Worm (Caenorhabditis elegans) whole organism, late embryonic: Measurements from ENCODE around the gene srj-11.

Source experiments
- F13H6.1 ChIP-seq: sonication (generic microtip); optimal IDR thresholded peaks from 2 replicates; lab custom pipeline; 2016; ENCODE audit warnings: missing genetic modification characterization, missing compliant biosample characterization
- K02D7.2 ChIP-seq: sonication (generic microtip); optimal IDR thresholded peaks from 2 replicates; lab custom pipeline; 2017; ENCODE audit warnings: mild to moderate bottlenecking, missing genetic modification characterization, missing compliant biosample characterization
- T23F11.4 ChIP-seq: fragments of 200-800 bp; sonication (Bioruptor generic); optimal IDR thresholded peaks from 2 replicates; lab custom pipeline; 2018; ENCODE audit warnings: mild to moderate bottlenecking, missing genetic modification characterization, missing compliant biosample characterization
- ama-1 ChIP-seq: fragments of 150-350 bp; optimal IDR thresholded peaks from 2 replicates; lab custom pipeline; 2014
- ceh-14 ChIP-seq: sonication (generic microtip); optimal IDR thresholded peaks from 2 replicates; lab custom pipeline; 2016; ENCODE audit warnings: missing genotype, missing genetic modification characterization, missing compliant biosample characterization
- ceh-2 ChIP-seq: sonication (generic microtip); optimal IDR thresholded peaks from 2 replicates; lab custom pipeline; 2016; ENCODE audit warnings: missing genotype, missing genetic modification characterization, missing compliant biosample characterization
- ceh-24 ChIP-seq: sonication (generic microtip); optimal IDR thresholded peaks from 2 replicates; lab custom pipeline; 2016; ENCODE audit warnings: mild to moderate bottlenecking, missing genetic modification characterization, missing compliant biosample characterization
- ceh-30 ChIP-seq: fragments of 150-350 bp; optimal IDR thresholded peaks from 2 replicates; lab custom pipeline; 2014; ENCODE audit warnings: missing biosample characterization, missing genetic modification characterization
- ceh-31 ChIP-seq: sonication (generic microtip); optimal IDR thresholded peaks from 2 replicates; lab custom pipeline; 2016; ENCODE audit warnings: missing genetic modification characterization, missing compliant biosample characterization
- ceh-34 ChIP-seq: sonication (generic microtip); optimal IDR thresholded peaks from 2 replicates; lab custom pipeline; 2016; ENCODE audit warnings: mild to moderate bottlenecking, missing genetic modification characterization, missing compliant biosample characterization
- ceh-48 ChIP-seq: sonication (generic microtip); optimal IDR thresholded peaks from 2 replicates; lab custom pipeline; 2016; ENCODE audit warnings: missing genetic modification characterization, inconsistent platforms, missing compliant biosample characterization
- ceh-6 ChIP-seq: fragments of 200-800 bp; sonication (Bioruptor generic); optimal IDR thresholded peaks from 2 replicates; lab custom pipeline; 2018; ENCODE audit warnings: mild to moderate bottlenecking, missing genetic modification characterization, missing compliant biosample characterization
- ceh-9 ChIP-seq: sonication (generic microtip); optimal IDR thresholded peaks from 2 replicates; lab custom pipeline; 2016; ENCODE audit warnings: mild to moderate bottlenecking, missing genetic modification characterization, inconsistent platforms, missing compliant biosample characterization
- dmd-4 ChIP-seq: sonication (generic microtip); optimal IDR thresholded peaks from 2 replicates; lab custom pipeline; 2016; ENCODE audit warnings: borderline replicate concordance, missing genetic modification characterization, missing compliant biosample characterization
- elt-4 ChIP-seq: sonication (generic microtip); optimal IDR thresholded peaks from 2 replicates; lab custom pipeline; 2016; ENCODE audit warnings: missing genetic modification characterization, missing compliant biosample characterization
- eyg-1 ChIP-seq: sonication (generic microtip); optimal IDR thresholded peaks from 2 replicates; lab custom pipeline; 2016; ENCODE audit warnings: missing genotype, missing genetic modification characterization, missing compliant biosample characterization
- fkh-6 ChIP-seq: sonication (generic microtip); optimal IDR thresholded peaks from 2 replicates; lab custom pipeline; 2016; ENCODE audit warnings: missing genetic modification characterization, missing compliant biosample characterization
- gmeb-2 ChIP-seq: sonication (generic microtip); optimal IDR thresholded peaks from 2 replicates; lab custom pipeline; 2016; ENCODE audit warnings: missing genetic modification characterization, inconsistent platforms, missing compliant biosample characterization
- hlh-13 ChIP-seq: fragments of 200-800 bp; sonication (Bioruptor generic); optimal IDR thresholded peaks from 2 replicates; lab custom pipeline; 2018; ENCODE audit warnings: mild to moderate bottlenecking, missing genetic modification characterization, missing compliant biosample characterization
- hlh-30 ChIP-seq: sonication (generic microtip); optimal IDR thresholded peaks from 2 replicates; lab custom pipeline; 2017; ENCODE audit warnings: antibody characterized with exemption, missing genetic modification characterization, missing compliant biosample characterization; ENCODE audit not compliant: insufficient read depth
- hlh-6 ChIP-seq: sonication (generic microtip); optimal IDR thresholded peaks from 2 replicates; lab custom pipeline; 2016; ENCODE audit warnings: missing genotype, missing genetic modification characterization, missing compliant biosample characterization
- mec-3 ChIP-seq: sonication (generic microtip); optimal IDR thresholded peaks from 2 replicates; lab custom pipeline; 2016; ENCODE audit warnings: borderline replicate concordance, missing genetic modification characterization, missing compliant biosample characterization
- pag-3 ChIP-seq: sonication (generic microtip); optimal IDR thresholded peaks from 2 replicates; lab custom pipeline; 2016; ENCODE audit warnings: missing compliant biosample characterization, missing genetic modification characterization, borderline replicate concordance
- pha-2 ChIP-seq: sonication (generic microtip); optimal IDR thresholded peaks from 2 replicates; lab custom pipeline; 2017; ENCODE audit warnings: mild to moderate bottlenecking, missing genetic modification characterization, missing compliant biosample characterization
- pqm-1 ChIP-seq: sonication (generic microtip); optimal IDR thresholded peaks from 2 replicates; lab custom pipeline; 2016; ENCODE audit warnings: missing genetic modification characterization, missing compliant biosample characterization
- rnt-1 ChIP-seq: sonication (generic microtip); optimal IDR thresholded peaks from 2 replicates; lab custom pipeline; 2016; ENCODE audit warnings: missing genetic modification characterization, missing compliant biosample characterization
- sdc-2 ChIP-seq: sonication (generic microtip); optimal IDR thresholded peaks from 2 replicates; lab custom pipeline; 2016; ENCODE audit warnings: missing genotype, missing genetic modification characterization, missing compliant biosample characterization
- sox-2 ChIP-seq: fragments of 200-800 bp; sonication (Bioruptor generic); IDR thresholded peaks from 2 replicates; pipeline ENCODE4 v1.3.6; 2022; ENCODE audit warnings: missing genetic modification reagents, missing genetic modification characterization, missing compliant biosample characterization
- sox-4 ChIP-seq: sonication (generic microtip); optimal IDR thresholded peaks from 2 replicates; lab custom pipeline; 2017; ENCODE audit warnings: mild to moderate bottlenecking, missing genetic modification characterization, inconsistent platforms, missing compliant biosample characterization
- syd-9 ChIP-seq: sonication (generic microtip); optimal IDR thresholded peaks from 2 replicates; lab custom pipeline; 2016; ENCODE audit warnings: mild to moderate bottlenecking, missing genetic modification characterization, moderate library complexity, missing compliant biosample characterization
- tbx-2 ChIP-seq: sonication (generic microtip); optimal IDR thresholded peaks from 2 replicates; lab custom pipeline; 2016; ENCODE audit warnings: missing genetic modification characterization, missing compliant biosample characterization
- unc-3 ChIP-seq, 2 experiments: fragments of 200-800 bp in 1 of 2; sonication (Bioruptor generic) in 1 of 2; sonication (generic microtip) in 1 of 2; conservative IDR thresholded peaks in 1 of 2; optimal IDR thresholded peaks in 1 of 2; 2 replicates each; pipeline versions ENCODE4 v1.3.6 to Lab custom; 2016 to 2022; ENCODE audit warnings: missing compliant biosample characterization in 2 of 2, missing genetic modification characterization in 2 of 2, missing genetic modification reagents in 1 of 2
- unc-42 ChIP-seq: sonication (generic microtip); optimal IDR thresholded peaks from 2 replicates; lab custom pipeline; 2016; ENCODE audit warnings: missing genotype, missing genetic modification characterization, missing compliant biosample characterization
- unc-55 ChIP-seq: sonication (generic microtip); optimal IDR thresholded peaks from 2 replicates; lab custom pipeline; 2017; ENCODE audit warnings: missing biosample characterization, missing genetic modification reagents, missing genetic modification characterization
- unc-86 ChIP-seq: sonication (generic microtip); optimal IDR thresholded peaks from 2 replicates; lab custom pipeline; 2016; ENCODE audit warnings: missing genetic modification characterization, missing compliant biosample characterization
- ztf-16 ChIP-seq: sonication (generic microtip); optimal IDR thresholded peaks from 2 replicates; lab custom pipeline; 2017; ENCODE audit warnings: missing genetic modification characterization, missing compliant biosample characterization

Gene srj-11

ce11 chrV:3266189-3266588 lies 25.0 kb downstream of the srj-11 start, which contains the start of gene T28A11.17:
Gene T28A11.17 (minus strand): TSS chrV:3266289.
- TF ChIP-seq gmeb-2 (tag; lab: Kevin White, UChicago) (no peak), rnt-1 (tag; lab: Kevin White, UChicago) (no peak), unc-86 (tag; lab: Kevin White, UChicago) (no peak), unc-3 (GFP tag; conservative IDR thresholded peaks at IDR 0.05; lab: Robert Waterston, UW) (no peak), unc-3 (tag; optimal IDR thresholded peaks at IDR 0.05; lab: Kevin White, UChicago) (no peak), hlh-30 (tag; lab: Kevin White, UChicago) (no peak), ceh-48 (tag; lab: Kevin White, UChicago) (no peak), hlh-6 (tag; lab: Kevin White, UChicago) (no peak), tbx-2 (tag; lab: Kevin White, UChicago) (no peak), hlh-13 (no peak), ceh-14 (tag; lab: Kevin White, UChicago) (no peak), fkh-6 (tag; lab: Kevin White, UChicago) (no peak), elt-4 (tag; lab: Kevin White, UChicago) (no peak), ceh-9 (no peak), K02D7.2 (tag; lab: Kevin White, UChicago) (no peak), syd-9 (no peak), sdc-2 (tag; lab: Kevin White, UChicago) (no peak), unc-42 (tag; lab: Kevin White, UChicago) (no peak), mec-3 (tag; lab: Kevin White, UChicago) (no peak)

DNA sequence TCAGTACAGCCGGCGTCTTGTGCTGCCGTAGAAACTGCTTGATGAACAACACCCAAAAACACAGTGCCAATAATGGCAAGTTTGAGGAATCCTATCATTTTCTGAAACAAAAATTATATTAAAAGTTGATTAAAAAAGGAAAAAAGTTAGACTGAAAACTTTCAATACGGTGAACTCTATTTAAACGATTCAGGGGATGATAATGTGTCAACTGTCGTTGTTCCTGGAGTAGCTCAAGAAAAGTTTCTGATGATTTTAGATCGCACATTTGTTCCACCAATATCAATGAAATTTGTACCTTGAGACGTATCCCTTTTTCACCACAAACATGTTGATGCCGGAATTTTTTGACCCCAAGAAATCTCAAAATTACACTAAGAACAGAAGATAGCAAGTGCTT lies 26.7 kb downstream of the srj-11 start, which contains the start of gene T28A11.18:
T28A11.18 (minus strand) TSS at position 101 of the 400 bp plus-strand sequence.
- no peak for TF ChIP-seq unc-3 (GFP tag; conservative IDR thresholded peaks at IDR 0.05; lab: Robert Waterston, UW)
- TF ChIP-seq unc-3 (tag; optimal IDR thresholded peaks at IDR 0.05; lab: Kevin White, UChicago) = no peak
- TF ChIP-seq pqm-1 = no peak
- no peak for TF ChIP-seq ceh-30
- no peak for TF ChIP-seq hlh-6 (tag; lab: Kevin White, UChicago)
- no peak for TF ChIP-seq ceh-2
- TF ChIP-seq ztf-16 (tag; lab: Kevin White, UChicago) = no peak
- no peak for TF ChIP-seq sox-2 (GFP tag; lab: Robert Waterston, UW)
- no peak for TF ChIP-seq ceh-31 (tag; lab: Kevin White, UChicago)
- no peak for TF ChIP-seq eyg-1
- TF ChIP-seq ceh-34 (tag; lab: Kevin White, UChicago) = no peak
- no peak for TF ChIP-seq ceh-24 (tag; lab: Kevin White, UChicago)
- TF ChIP-seq ceh-14 (tag; lab: Kevin White, UChicago) = no peak
- no peak for TF ChIP-seq pha-2 (tag; lab: Kevin White, UChicago)
- no peak for TF ChIP-seq K02D7.2 (tag; lab: Kevin White, UChicago)
- no peak for TF ChIP-seq unc-55 (GFP tag; lab: Kevin White, UChicago)
- TF ChIP-seq hlh-13 = no peak
- no peak for TF ChIP-seq dmd-4 (tag; lab: Kevin White, UChicago)

DNA sequence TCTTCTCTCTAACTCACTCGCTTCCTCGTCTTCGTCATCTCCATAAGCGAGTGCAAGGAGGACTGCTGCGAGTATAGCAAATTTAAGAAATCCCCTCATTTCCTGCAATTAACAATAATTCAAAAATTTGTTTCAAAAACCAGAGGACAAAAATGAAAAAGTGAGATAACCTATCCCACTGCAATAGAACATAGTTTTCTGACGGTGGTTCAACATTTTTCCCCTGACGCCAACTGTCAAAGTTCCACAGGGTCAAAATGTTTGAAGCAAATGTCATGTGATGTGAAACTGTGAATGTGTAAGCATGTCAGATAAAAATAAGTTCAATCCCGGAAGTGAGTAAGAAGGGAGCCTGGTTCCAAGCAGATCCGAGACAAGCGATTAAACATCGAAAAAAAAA lies 28.2 kb downstream of the srj-11 start, which contains the start of gene T28A11.19:
T28A11.19 (minus strand) TSS at position 108 of the 400 bp plus-strand sequence.
- TF ChIP-seq ceh-6 (GFP tag; lab: Kevin White, UChicago) = no peak
- TF ChIP-seq pag-3 = no peak
- no peak for TF ChIP-seq hlh-6 (tag; lab: Kevin White, UChicago)
- TF ChIP-seq T23F11.4 = no peak
- TF ChIP-seq unc-86 (tag; lab: Kevin White, UChicago) = no peak
- no peak for TF ChIP-seq F13H6.1
- TF ChIP-seq elt-4 (tag; lab: Kevin White, UChicago) = no peak
- no peak for TF ChIP-seq ama-1 (lab: Kevin White, UChicago)
- no peak for TF ChIP-seq sox-4 (tag; lab: Kevin White, UChicago)
- no peak for TF ChIP-seq syd-9
- no peak for TF ChIP-seq unc-3 (GFP tag; conservative IDR thresholded peaks at IDR 0.05; lab: Robert Waterston, UW)
- TF ChIP-seq unc-3 (tag; optimal IDR thresholded peaks at IDR 0.05; lab: Kevin White, UChicago) = no peak
